Worm (Caenorhabditis elegans) whole organism, L3 larva: ENCODE results near the gene cah-2.

Experiments
- ZK546.5 ChIP-seq: sonication (generic microtip); optimal IDR thresholded peaks from 2 replicates; lab custom pipeline; 2017; ENCODE audit warnings: missing biosample characterization, missing genetic modification characterization
- aly-2 ChIP-seq: fragments of 150-350 bp; optimal IDR thresholded peaks from 2 replicates; lab custom pipeline; 2014; ENCODE audit warnings: missing biosample characterization, missing genetic modification characterization
- ama-1 ChIP-seq: fragments of 150-350 bp; optimal IDR thresholded peaks from 2 replicates; lab custom pipeline; 2018
- ceh-16 ChIP-seq: sonication (generic microtip); optimal IDR thresholded peaks from 2 replicates; lab custom pipeline; 2017; ENCODE audit warnings: missing biosample characterization, missing genetic modification characterization
- ceh-28 ChIP-seq: fragments of 150-350 bp; optimal IDR thresholded peaks from 2 replicates; lab custom pipeline; 2014; ENCODE audit warnings: missing biosample characterization, missing genetic modification reagents, missing genetic modification characterization
- daf-12 ChIP-seq: fragments of 150-350 bp; optimal IDR thresholded peaks from 2 replicates; lab custom pipeline; 2014; ENCODE audit warnings: missing biosample characterization, missing genetic modification reagents, missing genetic modification characterization
- egl-27 ChIP-seq: sonication (generic microtip); optimal IDR thresholded peaks from 4 replicates; lab custom pipeline; 2017; ENCODE audit warnings: missing biosample characterization, missing genetic modification reagents, missing genetic modification characterization
- egl-5 ChIP-seq: fragments of 150-350 bp; optimal IDR thresholded peaks from 2 replicates; lab custom pipeline; 2017; ENCODE audit warnings: missing biosample characterization, missing genetic modification reagents, missing genetic modification characterization, inconsistent platforms
- elt-1 ChIP-seq: fragments of 150-350 bp; optimal IDR thresholded peaks from 2 replicates; lab custom pipeline; 2014; ENCODE audit warnings: missing biosample characterization, missing genetic modification characterization
- elt-2 ChIP-seq: sonication (generic microtip); optimal IDR thresholded peaks from 2 replicates; lab custom pipeline; 2016; ENCODE audit warnings: missing genetic modification reagents, mild to moderate bottlenecking, missing genetic modification characterization, missing compliant biosample characterization
- eor-1 ChIP-seq, 2 experiments: fragments of 150-350 bp; optimal IDR thresholded peaks; 2 replicates each; lab custom pipeline; 2014 to 2018; ENCODE audit warnings: missing biosample characterization in 2 of 2, missing genetic modification characterization in 2 of 2
- fkh-2 ChIP-seq: fragments of 150-350 bp; optimal IDR thresholded peaks from 2 replicates; lab custom pipeline; 2014; ENCODE audit warnings: missing biosample characterization, missing genetic modification reagents, missing genetic modification characterization
- fos-1 ChIP-seq: fragments of 150-350 bp; optimal IDR thresholded peaks from 2 replicates; lab custom pipeline; 2014; ENCODE audit warnings: missing biosample characterization, missing genetic modification characterization
- jun-1 ChIP-seq: fragments of 150-350 bp; optimal IDR thresholded peaks from 2 replicates; lab custom pipeline; 2014; ENCODE audit warnings: missing biosample characterization, missing genetic modification reagents, missing genetic modification characterization
- lin-15B ChIP-seq: fragments of 150-350 bp; optimal IDR thresholded peaks from 2 replicates; lab custom pipeline; 2014; ENCODE audit warnings: missing biosample characterization, missing genetic modification characterization
- lin-39 ChIP-seq: fragments of 150-350 bp; optimal IDR thresholded peaks from 2 replicates; lab custom pipeline; 2018; ENCODE audit warnings: missing biosample characterization, missing genetic modification reagents, missing genetic modification characterization
- lsy-12 ChIP-seq: sonication (generic microtip); optimal IDR thresholded peaks from 2 replicates; lab custom pipeline; 2016; ENCODE audit warnings: mild to moderate bottlenecking, missing genetic modification characterization, missing compliant biosample characterization
- mml-1 ChIP-seq: fragments of 150-350 bp; sonication (generic microtip); optimal IDR thresholded peaks from 3 replicates; lab custom pipeline; 2014; ENCODE audit warnings: missing biosample characterization, missing genetic modification characterization
- nfya-1 ChIP-seq: sonication (generic microtip); optimal IDR thresholded peaks from 2 replicates; lab custom pipeline; 2017; ENCODE audit warnings: missing genetic modification characterization, mild to moderate bottlenecking, missing compliant biosample characterization, antibody characterized with exemption, moderate library complexity; ENCODE audit not compliant: insufficient read depth
- nhr-11 ChIP-seq: fragments of 150-350 bp; optimal IDR thresholded peaks from 2 replicates; lab custom pipeline; 2014; ENCODE audit warnings: missing biosample characterization, missing genetic modification characterization
- nhr-12 ChIP-seq: fragments of 150-350 bp; optimal IDR thresholded peaks from 2 replicates; lab custom pipeline; 2014; ENCODE audit warnings: missing biosample characterization, missing genetic modification characterization
- nhr-23 ChIP-seq: fragments of 150-350 bp; optimal IDR thresholded peaks from 2 replicates; lab custom pipeline; 2014; ENCODE audit warnings: missing biosample characterization, missing genetic modification reagents, missing genetic modification characterization
- nhr-237 ChIP-seq: fragments of 150-350 bp; optimal IDR thresholded peaks from 2 replicates; lab custom pipeline; 2014; ENCODE audit warnings: missing biosample characterization, missing genetic modification characterization
- nhr-25 ChIP-seq: sonication (generic microtip); optimal IDR thresholded peaks from 2 replicates; lab custom pipeline; 2017; ENCODE audit warnings: missing biosample characterization, missing genetic modification characterization
- nhr-28 ChIP-seq: fragments of 150-350 bp; optimal IDR thresholded peaks from 2 replicates; lab custom pipeline; 2014; ENCODE audit warnings: missing biosample characterization, missing genetic modification characterization
- nhr-43 ChIP-seq: sonication (generic microtip); optimal IDR thresholded peaks from 2 replicates; lab custom pipeline; 2016; ENCODE audit warnings: mild to moderate bottlenecking, missing genetic modification characterization, missing compliant biosample characterization; ENCODE audit not compliant: poor library complexity, severe bottlenecking
- nhr-67 ChIP-seq: fragments of 150-350 bp; optimal IDR thresholded peaks from 2 replicates; lab custom pipeline; 2014; ENCODE audit warnings: missing biosample characterization, missing genetic modification characterization
- nhr-76 ChIP-seq: fragments of 150-350 bp; sonication (generic microtip); optimal IDR thresholded peaks from 5 replicates; lab custom pipeline; 2014; ENCODE audit warnings: missing biosample characterization, missing genetic modification characterization
- pha-4 ChIP-seq: fragments of 150-350 bp; optimal IDR thresholded peaks from 2 replicates; lab custom pipeline; 2014; ENCODE audit warnings: missing biosample characterization, missing genetic modification reagents, missing genetic modification characterization
- pqm-1 ChIP-seq: fragments of 150-350 bp; optimal IDR thresholded peaks from 2 replicates; lab custom pipeline; 2017; ENCODE audit warnings: missing biosample characterization, missing genetic modification characterization, inconsistent platforms
- skn-1 ChIP-seq: fragments of 150-350 bp; optimal IDR thresholded peaks from 2 replicates; lab custom pipeline; 2014; ENCODE audit warnings: missing biosample characterization, missing genetic modification characterization
- snpc-4 ChIP-seq: fragments of 150-350 bp; optimal IDR thresholded peaks from 2 replicates; lab custom pipeline; 2014; ENCODE audit warnings: missing biosample characterization, missing genetic modification characterization
- tbx-2 ChIP-seq: sonication (generic microtip); optimal IDR thresholded peaks from 2 replicates; lab custom pipeline; 2016; ENCODE audit warnings: mild to moderate bottlenecking, missing genetic modification characterization, missing compliant biosample characterization
- unc-62 ChIP-seq: fragments of 150-350 bp; sonication (generic microtip); optimal IDR thresholded peaks from 4 replicates; lab custom pipeline; 2014; ENCODE audit warnings: missing biosample characterization, missing genetic modification reagents, missing genetic modification characterization
- zag-1 ChIP-seq: fragments of 150-350 bp; optimal IDR thresholded peaks from 2 replicates; lab custom pipeline; 2014; ENCODE audit warnings: missing biosample characterization, missing genetic modification characterization
- ztf-11 ChIP-seq: fragments of 150-350 bp; optimal IDR thresholded peaks from 2 replicates; lab custom pipeline; 2014; ENCODE audit warnings: missing biosample characterization, missing genetic modification characterization
- ztf-4 ChIP-seq: fragments of 150-350 bp; optimal IDR thresholded peaks from 2 replicates; lab custom pipeline; 2014; ENCODE audit warnings: missing biosample characterization, missing genetic modification characterization

The cah-2 gene

DNA sequence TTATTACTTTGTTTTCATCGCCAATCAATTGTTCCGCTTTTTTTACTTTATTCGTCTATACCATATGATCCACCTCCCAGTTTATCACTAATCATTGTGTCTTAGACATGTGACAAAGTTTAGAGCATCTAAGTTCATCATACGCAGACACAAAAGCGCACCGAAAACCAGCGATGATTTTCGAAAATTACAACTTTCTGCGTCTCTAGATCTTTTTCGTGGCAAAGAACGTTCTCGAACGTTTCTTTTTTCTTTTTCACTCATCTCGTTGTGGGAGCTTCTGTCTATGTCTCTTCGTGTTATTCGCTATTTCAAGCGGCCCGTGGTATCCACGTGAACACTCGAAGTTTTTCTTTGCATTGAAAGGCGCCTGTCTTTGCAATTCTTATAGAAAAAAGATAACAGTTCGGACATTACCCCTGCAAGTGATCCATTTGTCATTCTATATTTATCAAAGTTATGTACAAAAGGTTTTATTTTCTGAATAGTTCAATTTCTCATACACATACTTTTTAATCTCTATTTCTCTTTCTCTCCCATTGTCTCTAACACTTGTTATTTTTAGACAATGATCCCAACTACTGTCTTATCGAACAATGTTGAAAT, 46.3 kb upstream of the cah-2 start, which contains the start of gene ZK1290.5 (continued):
- TF ChIP-seq ztf-4 (peak; percentile 35), snpc-4 (tag; lab: Kevin White, UChicago) (peak; percentile 35)

DNA sequence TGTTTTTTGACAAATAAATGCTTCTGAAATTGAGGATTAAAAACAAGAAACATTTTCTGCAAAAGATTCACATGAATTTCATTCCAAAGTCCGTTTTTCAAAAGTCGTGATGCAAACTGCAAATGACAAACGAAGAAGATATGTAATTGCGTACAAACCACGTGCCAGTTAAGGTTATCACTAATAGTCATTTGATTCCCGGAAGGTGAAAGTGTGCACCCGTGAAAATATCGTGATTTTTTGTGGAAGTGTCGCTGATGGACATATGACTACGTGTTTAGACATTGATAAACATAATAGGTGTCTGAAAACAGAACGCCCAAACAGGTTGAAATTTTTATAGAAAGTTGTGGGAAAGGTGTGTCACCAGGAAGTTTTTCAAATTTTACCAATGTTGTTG, 45.3 kb upstream of the cah-2 start:
- TF ChIP-seq eor-1 (tag; optimal IDR thresholded peaks at IDR 0.05; lab: Kevin White, UChicago) (no peak), nhr-23 (tag; lab: Kevin White, UChicago) (peak; percentile 89), nfya-1 (no peak), elt-1 (no peak), lin-39 (no peak), fkh-2 (tag; lab: Kevin White, UChicago) (no peak), egl-5 (no peak), ama-1 (lab: Kevin White, UChicago) (no peak), elt-2 (tag; lab: Kevin White, UChicago) (peak; percentile 86), nhr-43 (peak; percentile 94), aly-2 (tag; lab: Kevin White, UChicago) (no peak), daf-12 (no peak), ceh-16 (tag; lab: Kevin White, UChicago) (no peak), pqm-1 (tag; lab: Kevin White, UChicago) (peak; percentile 78), unc-62 (GFP tag; lab: Kevin White, UChicago) (no peak), pha-4 (tag; lab: Kevin White, UChicago) (no peak), zag-1 (tag; lab: Kevin White, UChicago) (no peak), mml-1 (tag; lab: Kevin White, UChicago) (peak; percentile 39), nhr-76 (no peak), nhr-12 (no peak), ztf-4 (no peak), lsy-12 (tag; lab: Kevin White, UChicago) (no peak), nhr-11 (tag; lab: Kevin White, UChicago) (no peak), nhr-67 (tag; lab: Kevin White, UChicago) (no peak), ceh-28 (tag; lab: Kevin White, UChicago) (peak; percentile 6), nhr-25 (peak; percentile 57), nhr-28 (no peak), lin-15B (no peak), egl-27 (tag; lab: Kevin White, UChicago) (no peak), jun-1 (peak; percentile 45), tbx-2 (tag; lab: Kevin White, UChicago) (peak; percentile 25)

DNA sequence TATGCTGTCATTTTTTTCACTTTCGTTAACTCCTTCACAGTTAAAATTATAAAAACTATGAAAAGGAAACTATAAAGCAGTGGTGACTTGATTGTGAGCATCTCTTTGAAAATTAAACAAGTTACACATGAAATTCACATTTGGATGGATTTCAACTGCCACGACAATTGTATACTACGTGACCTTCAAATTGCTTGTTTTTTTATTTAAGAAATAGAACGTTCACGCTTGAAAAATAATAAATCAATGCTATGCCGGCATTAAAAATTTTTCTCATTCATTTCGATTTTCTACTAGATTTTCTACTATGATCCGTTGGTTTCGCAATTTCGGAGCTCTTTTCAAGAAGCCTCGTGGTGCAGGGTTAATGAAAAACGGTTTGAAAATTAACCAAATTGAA, 42.5 kb upstream of the cah-2 start, which contains the start of the genes ZK1290.7 and rnh-1.1:
Gene ZK1290.7, minus strand, starts transcription at position 101 of the 400 bp plus-strand sequence.
Gene rnh-1.1, plus strand, starts transcription at position 281 of the 400 bp plus-strand sequence.
- TF ChIP-seq egl-27 (tag; lab: Kevin White, UChicago) (no peak), nhr-67 (tag; lab: Kevin White, UChicago) (no peak), ceh-28 (tag; lab: Kevin White, UChicago) (no peak), snpc-4 (tag; lab: Kevin White, UChicago) (no peak), jun-1 (no peak), skn-1 (tag; lab: Kevin White, UChicago) (no peak), nfya-1 (no peak)

DNA sequence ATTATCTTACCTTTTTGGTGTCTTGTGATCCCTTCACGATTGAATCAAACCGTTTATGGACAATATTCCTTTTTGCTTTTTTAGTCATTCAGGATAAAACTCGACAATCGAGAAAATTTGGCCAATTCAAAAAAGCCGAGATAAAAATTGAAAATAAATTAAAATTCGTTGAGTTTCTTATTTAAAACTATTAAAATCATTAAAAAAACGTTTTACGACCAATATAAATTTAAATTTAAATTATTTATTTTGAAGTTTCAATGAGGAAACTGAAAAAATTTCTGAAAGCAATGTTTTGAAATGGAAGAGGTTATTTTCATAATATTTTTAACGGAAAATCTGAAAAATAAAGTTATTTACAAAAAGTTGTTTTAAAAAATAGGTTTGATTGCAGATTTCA, 40.4 kb upstream of the cah-2 start, which contains the start of gene ZK1290.15:
Gene ZK1290.15, plus strand, starts transcription at position 301 of the 400 bp plus-strand sequence.
- no peak for TF ChIP-seq zag-1 (tag; lab: Kevin White, UChicago)
- TF ChIP-seq nhr-76: no peak
- no peak for TF ChIP-seq ztf-11 (tag; lab: Kevin White, UChicago)
- no peak for TF ChIP-seq tbx-2 (tag; lab: Kevin White, UChicago)
- TF ChIP-seq nhr-237 (tag; lab: Kevin White, UChicago): no peak
- no peak for TF ChIP-seq nfya-1
- TF ChIP-seq ceh-16 (tag; lab: Kevin White, UChicago): no peak
- TF ChIP-seq nhr-23 (tag; lab: Kevin White, UChicago): no peak
- TF ChIP-seq fos-1: no peak
- TF ChIP-seq nhr-43: no peak
- TF ChIP-seq ZK546.5 (tag; lab: Kevin White, UChicago): no peak
- no peak for TF ChIP-seq mml-1 (tag; lab: Kevin White, UChicago)
